Worm (Caenorhabditis elegans) whole organism, young adult: Measurements from ENCODE around the gene C25A8.1.

Experiments
- B0035.1 ChIP-seq: sonication (generic microtip); optimal IDR thresholded peaks from 2 replicates; lab custom pipeline; 2016; ENCODE audit warnings: missing genetic modification characterization, mild to moderate bottlenecking, missing compliant biosample characterization, missing genotype, missing genetic modification reagents
- B0336.3 ChIP-seq: fragments of 200-800 bp; sonication (Bioruptor generic); IDR thresholded peaks from 2 replicates; pipeline ENCODE4 v1.3.6; 2022; ENCODE audit warnings: missing genetic modification characterization, missing compliant biosample characterization
- C17E4.6 ChIP-seq: fragments of 200-800 bp; sonication (Bioruptor generic); IDR thresholded peaks from 2 replicates; pipeline ENCODE4 v1.3.6; 2022; ENCODE audit warnings: missing genetic modification reagents, missing genetic modification characterization, missing compliant biosample characterization
- D2030.7 ChIP-seq: fragments of 200-800 bp; sonication (Bioruptor generic); IDR thresholded peaks from 2 replicates; pipeline ENCODE4 v1.3.6; 2022; ENCODE audit warnings: missing genetic modification reagents, missing genetic modification characterization, missing compliant biosample characterization
- F22D6.2 ChIP-seq: sonication (generic microtip); optimal IDR thresholded peaks from 2 replicates; lab custom pipeline; 2016; ENCODE audit warnings: mild to moderate bottlenecking, missing genetic modification characterization, missing compliant biosample characterization
- F23B12.7 ChIP-seq: sonication (generic microtip); optimal IDR thresholded peaks from 2 replicates; lab custom pipeline; 2017; ENCODE audit warnings: missing genetic modification characterization, mild to moderate bottlenecking, missing compliant biosample characterization, antibody characterized with exemption, moderate library complexity; ENCODE audit not compliant: insufficient read depth
- F37B4.10 ChIP-seq: fragments of 200-800 bp; sonication (Bioruptor generic); IDR thresholded peaks from 2 replicates; pipeline ENCODE4 v1.3.6; 2022; ENCODE audit warnings: missing genetic modification characterization, missing compliant biosample characterization
- F39B2.1 ChIP-seq: fragments of 200-800 bp; sonication (Bioruptor generic); IDR thresholded peaks from 2 replicates; pipeline ENCODE4 v1.3.6; 2022; ENCODE audit warnings: missing genetic modification reagents, missing genetic modification characterization, missing compliant biosample characterization
- F55B11.4 ChIP-seq: sonication (generic microtip); optimal IDR thresholded peaks from 2 replicates; lab custom pipeline; 2016; ENCODE audit warnings: missing compliant biosample characterization, missing genetic modification characterization, borderline replicate concordance; ENCODE audit not compliant: insufficient read depth
- K11D2.4 ChIP-seq: fragments of 200-800 bp; sonication (Bioruptor generic); IDR thresholded peaks from 2 replicates; pipeline ENCODE4 v1.3.6; 2022; ENCODE audit warnings: missing genetic modification reagents, missing genetic modification characterization, missing compliant biosample characterization
- Y53F4B.3 ChIP-seq: fragments of 200-800 bp; sonication (Bioruptor generic); IDR thresholded peaks from 2 replicates; pipeline ENCODE4 v1.3.6; 2022; ENCODE audit warnings: missing genetic modification reagents, missing genetic modification characterization, missing compliant biosample characterization
- Y56A3A.18 ChIP-seq: fragments of 200-800 bp; sonication (Bioruptor generic); IDR thresholded peaks from 2 replicates; pipeline ENCODE4 v1.3.6; 2022; ENCODE audit warnings: missing genetic modification reagents, missing genetic modification characterization, missing compliant biosample characterization
- Y67H2A.10 ChIP-seq: fragments of 200-800 bp; sonication (Bioruptor generic); conservative IDR thresholded peaks from 2 replicates; pipeline ENCODE4 v1.3.6; 2022; ENCODE audit warnings: missing genetic modification reagents, missing genetic modification characterization, missing compliant biosample characterization
- Y95B8A.8 ChIP-seq: fragments of 200-800 bp; sonication (Bioruptor generic); IDR thresholded peaks from 2 replicates; pipeline ENCODE4 v1.3.6; 2022; ENCODE audit warnings: missing genetic modification reagents, missing genetic modification characterization, missing compliant biosample characterization
- ZK185.1 ChIP-seq: sonication (generic microtip); optimal IDR thresholded peaks from 2 replicates; lab custom pipeline; 2016; ENCODE audit warnings: mild to moderate bottlenecking, missing genetic modification characterization, missing compliant biosample characterization; ENCODE audit not compliant: poor library complexity, severe bottlenecking
- attf-6 ChIP-seq: fragments of 200-800 bp; sonication (Bioruptor generic); IDR thresholded peaks from 2 replicates; pipeline ENCODE4 v1.3.6; 2022; ENCODE audit warnings: missing genetic modification reagents, missing genetic modification characterization, missing compliant biosample characterization
- ccch-3 ChIP-seq: fragments of 200-800 bp; sonication (Bioruptor generic); optimal IDR thresholded peaks from 2 replicates; lab custom pipeline; 2018; ENCODE audit warnings: mild to moderate bottlenecking, missing genetic modification characterization, missing compliant biosample characterization
- cebp-2 ChIP-seq: fragments of 200-800 bp; sonication (Bioruptor generic); IDR thresholded peaks from 2 replicates; pipeline ENCODE4 v1.3.6; 2022; ENCODE audit warnings: missing genetic modification characterization, missing compliant biosample characterization
- ceh-79 ChIP-seq: sonication (generic microtip); optimal IDR thresholded peaks from 2 replicates; lab custom pipeline; 2017; ENCODE audit warnings: mild to moderate bottlenecking, missing genetic modification characterization, missing compliant biosample characterization
- die-1 ChIP-seq: sonication (generic microtip); optimal IDR thresholded peaks from 2 replicates; lab custom pipeline; 2016; ENCODE audit warnings: missing genotype, mild to moderate bottlenecking, missing genetic modification characterization, missing compliant biosample characterization
- egl-18 ChIP-seq: fragments of 200-800 bp; sonication (Bioruptor generic); IDR thresholded peaks from 2 replicates; pipeline ENCODE4 v1.3.6; 2022; ENCODE audit warnings: missing genetic modification reagents, missing genetic modification characterization, missing compliant biosample characterization
- ets-4 ChIP-seq: fragments of 200-800 bp; sonication (Bioruptor generic); optimal IDR thresholded peaks from 2 replicates; lab custom pipeline; 2018; ENCODE audit warnings: mild to moderate bottlenecking, missing genetic modification characterization, missing compliant biosample characterization
- fkh-3 ChIP-seq: sonication (generic microtip); optimal IDR thresholded peaks from 2 replicates; lab custom pipeline; 2016; ENCODE audit warnings: mild to moderate bottlenecking, missing genetic modification characterization, missing compliant biosample characterization
- hlh-12 ChIP-seq: sonication (generic microtip); optimal IDR thresholded peaks from 2 replicates; lab custom pipeline; 2016; ENCODE audit warnings: missing genetic modification characterization, missing compliant biosample characterization
- hmg-20 ChIP-seq: fragments of 200-800 bp; sonication (Bioruptor generic); IDR thresholded peaks from 2 replicates; pipeline ENCODE4 v1.3.6; 2022; ENCODE audit warnings: missing genetic modification reagents, missing genetic modification characterization, missing compliant biosample characterization
- hsf-1 ChIP-seq: fragments of 200-800 bp; sonication (Bioruptor generic); IDR thresholded peaks from 2 replicates; pipeline ENCODE4 v1.3.6; 2022; ENCODE audit warnings: missing genetic modification reagents, missing genetic modification characterization, missing compliant biosample characterization
- let-526 ChIP-seq: fragments of 200-800 bp; sonication (Bioruptor generic); IDR thresholded peaks from 2 replicates; pipeline ENCODE4 v1.3.6; 2022; ENCODE audit warnings: missing genetic modification reagents, missing genetic modification characterization, missing compliant biosample characterization
- lin-35 ChIP-seq, 3 experiments: fragments of 150-350 bp in 2 of 3; sonication (generic microtip) in 1 of 3; optimal IDR thresholded peaks; 2 replicates each; lab custom pipeline; 2014 to 2018; ENCODE audit warnings: missing biosample characterization in 3 of 3, missing genetic modification characterization in 3 of 3, missing genetic modification reagents in 3 of 3
- lin-40 ChIP-seq: sonication (generic microtip); optimal IDR thresholded peaks from 2 replicates; lab custom pipeline; 2016; ENCODE audit warnings: missing genetic modification characterization, mild to moderate bottlenecking, missing compliant biosample characterization, missing genotype, missing genetic modification reagents
- lin-54 ChIP-seq: fragments of 200-800 bp; sonication (Bioruptor generic); optimal IDR thresholded peaks from 2 replicates; lab custom pipeline; 2018; ENCODE audit warnings: mild to moderate bottlenecking, missing genetic modification characterization, missing compliant biosample characterization
- lir-1 ChIP-seq: fragments of 200-800 bp; sonication (Bioruptor generic); conservative IDR thresholded peaks from 2 replicates; pipeline ENCODE4 v1.3.6; 2022; ENCODE audit warnings: missing genetic modification reagents, missing genetic modification characterization, missing compliant biosample characterization
- lsl-1 ChIP-seq: fragments of 200-800 bp; sonication (Bioruptor generic); optimal IDR thresholded peaks from 2 replicates; lab custom pipeline; 2018; ENCODE audit warnings: mild to moderate bottlenecking, missing genetic modification characterization, moderate library complexity, missing compliant biosample characterization
- lsy-27 ChIP-seq: sonication (generic microtip); optimal IDR thresholded peaks from 2 replicates; lab custom pipeline; 2017; ENCODE audit warnings: missing genetic modification characterization, mild to moderate bottlenecking, missing compliant biosample characterization, antibody characterized with exemption, missing genotype, borderline replicate concordance; ENCODE audit not compliant: insufficient read depth
- mcd-1 ChIP-seq: fragments of 200-800 bp; sonication (Bioruptor generic); IDR thresholded peaks from 2 replicates; pipeline ENCODE4 v1.3.6; 2022; ENCODE audit warnings: missing genetic modification reagents, missing genetic modification characterization, missing compliant biosample characterization
- mel-28 ChIP-seq: sonication (generic microtip); optimal IDR thresholded peaks from 2 replicates; lab custom pipeline; 2016; ENCODE audit warnings: borderline replicate concordance, mild to moderate bottlenecking, missing genetic modification characterization, missing compliant biosample characterization
- mxl-1 ChIP-seq: sonication (generic microtip); optimal IDR thresholded peaks from 2 replicates; lab custom pipeline; 2016; ENCODE audit warnings: missing genetic modification characterization, missing compliant biosample characterization
- nfya-2 ChIP-seq: fragments of 200-800 bp; sonication (Bioruptor generic); IDR thresholded peaks from 2 replicates; pipeline ENCODE4 v1.3.6; 2022; ENCODE audit warnings: missing genetic modification reagents, missing genetic modification characterization, missing compliant biosample characterization
- nhr-90 ChIP-seq: sonication (generic microtip); optimal IDR thresholded peaks from 2 replicates; lab custom pipeline; 2016; ENCODE audit warnings: missing genotype, mild to moderate bottlenecking, missing genetic modification characterization, missing compliant biosample characterization
- pha-4 ChIP-seq: fragments of 150-350 bp; sonication (generic microtip); optimal IDR thresholded peaks from 2 replicates; lab custom pipeline; 2014; ENCODE audit warnings: missing biosample characterization, missing genetic modification reagents, missing genetic modification characterization
- rec-8 ChIP-seq, 2 experiments: sonication (generic microtip); optimal IDR thresholded peaks; 2 replicates each; lab custom pipeline; 2016; ENCODE audit warnings: mild to moderate bottlenecking in 2 of 2, missing genetic modification characterization in 2 of 2, missing genetic modification reagents in 2 of 2, missing genotype in 2 of 2, missing biosample characterization in 1 of 2, missing compliant biosample characterization in 1 of 2, moderate library complexity in 1 of 2
- snpc-3.4 ChIP-seq: sonication (generic microtip); optimal IDR thresholded peaks from 2 replicates; lab custom pipeline; 2017; ENCODE audit warnings: missing genetic modification characterization, mild to moderate bottlenecking, missing compliant biosample characterization, antibody characterized with exemption, moderate library complexity, missing genotype, missing genetic modification reagents
- snpc-4 ChIP-seq, 5 experiments: fragments of 150-350 bp in 1 of 5; sonication (generic microtip) in 4 of 5; optimal IDR thresholded peaks; 2 replicates each; lab custom pipeline; 2014 to 2018; ENCODE audit warnings: missing genetic modification characterization in 5 of 5, missing biosample characterization in 3 of 5, antibody characterized with exemption in 2 of 5, mild to moderate bottlenecking in 2 of 5, missing compliant biosample characterization in 2 of 5, missing genotype in 2 of 5, moderate library complexity in 2 of 5, missing genetic modification reagents in 1 of 5
- ztf-3 ChIP-seq: fragments of 200-800 bp; sonication (Bioruptor generic); optimal IDR thresholded peaks from 2 replicates; lab custom pipeline; 2018; ENCODE audit warnings: mild to moderate bottlenecking, missing genetic modification characterization, missing compliant biosample characterization

Gene C25A8.1

ce11 chrIV:7039476-7040261 is 28.7 kb downstream of the C25A8.1 start, which contains the start of the genes cogc-2 and klp-18 (continued):
- TF ChIP-seq lin-40 (tag; lab: Kevin White, UChicago): peak; percentile 62
- peak in 2 of 3 experiments; percentile 71 to 84 for TF ChIP-seq lin-35 (GFP tag; optimal IDR thresholded peaks at IDR 0.05; lab: Kevin White, UChicago)
- TF ChIP-seq F55B11.4 (tag; lab: Kevin White, UChicago): no peak
- no peak for TF ChIP-seq die-1 (tag; lab: Kevin White, UChicago)
- TF ChIP-seq B0035.1 (tag; lab: Kevin White, UChicago): no peak
- TF ChIP-seq ets-4 (GFP tag; lab: Kevin White, UChicago): no peak
- TF ChIP-seq snpc-3.4: peak; percentile 66
- TF ChIP-seq lsy-27 (tag; lab: Kevin White, UChicago): no peak
- peak; percentile 85 for TF ChIP-seq lin-54
- peak; percentile 68 for TF ChIP-seq C17E4.6
- TF ChIP-seq D2030.7 (GFP tag; lab: Robert Waterston, UW): peak; percentile 98
- peak; percentile 75 for TF ChIP-seq lir-1
- TF ChIP-seq F22D6.2 (tag; lab: Kevin White, UChicago): no peak
- TF ChIP-seq, all 124 proteins: peak for 64

ce11 chrIV:7043430-7043829 is 32.5 kb downstream of the C25A8.1 start:
- TF ChIP-seq B0035.1 (tag; lab: Kevin White, UChicago): no peak
- TF ChIP-seq nfya-2 (GFP tag; lab: Robert Waterston, UW): 0 out of 2 replicates have a peak, but pooled peaks have one; percentile 85
- 0 out of 2 replicates have a peak, but pooled peaks have one; percentile 57 for TF ChIP-seq egl-18 (GFP tag; lab: Robert Waterston, UW)
- peak; percentile 31 for TF ChIP-seq lsl-1
- TF ChIP-seq F39B2.1 (GFP tag; lab: Robert Waterston, UW): no peak; the same call in none of the 2 replicates
- no peak for TF ChIP-seq snpc-4 (GFP tag; optimal IDR thresholded peaks at IDR 0.05; lab: Kevin White, UChicago)
- TF ChIP-seq snpc-4 (tag; optimal IDR thresholded peaks at IDR 0.05; lab: Kevin White, UChicago): peak in 3 of 4 experiments; percentile 32 to 74 (median 40)
- no peak for TF ChIP-seq Y67H2A.10 (GFP tag; lab: Robert Waterston, UW)
- no peak for TF ChIP-seq K11D2.4 (GFP tag; lab: Robert Waterston, UW)
- TF ChIP-seq B0336.3 (GFP tag; lab: Robert Waterston, UW): peak; percentile 93
- TF ChIP-seq mcd-1: no peak
- TF ChIP-seq hlh-12 (tag; lab: Kevin White, UChicago): no peak
- TF ChIP-seq lin-54: peak; percentile 74
- no peak for TF ChIP-seq Y53F4B.3 (GFP tag; lab: Robert Waterston, UW)
- no peak for TF ChIP-seq F37B4.10
- no peak for TF ChIP-seq lir-1
- TF ChIP-seq cebp-2 (GFP tag; lab: Robert Waterston, UW): 0 out of 2 replicates have a peak, but pooled peaks have one; percentile 70
- no peak for TF ChIP-seq ztf-3 (GFP tag; lab: Kevin White, UChicago)
- 0 out of 2 replicates have a peak, but pooled peaks have one; percentile 17 for TF ChIP-seq hmg-20 (GFP tag; lab: Robert Waterston, UW)
- TF ChIP-seq fkh-3 (tag; lab: Kevin White, UChicago): peak; percentile 20
- TF ChIP-seq F22D6.2 (tag; lab: Kevin White, UChicago): no peak
- no peak for TF ChIP-seq pha-4 (tag; lab: Kevin White, UChicago)
- TF ChIP-seq Y56A3A.18 (GFP tag; lab: Robert Waterston, UW): peak; percentile 63
- peak; percentile 84 for TF ChIP-seq Y95B8A.8 (GFP tag; lab: Robert Waterston, UW)
- TF ChIP-seq F23B12.7: no peak
- TF ChIP-seq mel-28 (tag; lab: Kevin White, UChicago): no peak
- TF ChIP-seq ccch-3 (GFP tag; lab: Kevin White, UChicago): no peak
- TF ChIP-seq lin-40 (tag; lab: Kevin White, UChicago): no peak
- TF ChIP-seq rec-8 (tag; optimal IDR thresholded peaks at IDR 0.05; lab: Kevin White, UChicago): peak; percentile 30 to 60
- TF ChIP-seq ceh-79 (tag; lab: Kevin White, UChicago): no peak
- TF ChIP-seq mxl-1 (tag; lab: Kevin White, UChicago): no peak
- TF ChIP-seq nhr-90 (tag; lab: Kevin White, UChicago): no peak
- TF ChIP-seq hsf-1 (GFP tag; lab: Robert Waterston, UW): peak; percentile 85
- no peak for TF ChIP-seq ZK185.1 (tag; lab: Kevin White, UChicago)
- TF ChIP-seq attf-6 (GFP tag; lab: Robert Waterston, UW): peak; percentile 83
- TF ChIP-seq let-526 (GFP tag; lab: Robert Waterston, UW): no peak
